Fruit fly (Drosophila melanogaster) S2 (cell line): ENCODE measurements around the gene CG14062.

ENCODE experiments used
- CG8478 ChIP-seq: fragments of >200 bp; optimal IDR thresholded peaks from 2 replicates; lab custom pipeline; 2018
- CTCF ChIP-seq, 2 experiments: fragments of >200 bp; optimal IDR thresholded peaks; 2 replicates each; lab custom pipeline; 2018

The CG14062 gene

dm6 chr3R:28642791-28643190 is at the start of gene CG14062:
TSS of gene CG14062 (minus strand) at chr3R:28642891.
- TF ChIP-seq CG8478 (no peak), CTCF (optimal IDR thresholded peaks at IDR 0.05; lab: Kevin White, UChicago) (no peak)

DNA sequence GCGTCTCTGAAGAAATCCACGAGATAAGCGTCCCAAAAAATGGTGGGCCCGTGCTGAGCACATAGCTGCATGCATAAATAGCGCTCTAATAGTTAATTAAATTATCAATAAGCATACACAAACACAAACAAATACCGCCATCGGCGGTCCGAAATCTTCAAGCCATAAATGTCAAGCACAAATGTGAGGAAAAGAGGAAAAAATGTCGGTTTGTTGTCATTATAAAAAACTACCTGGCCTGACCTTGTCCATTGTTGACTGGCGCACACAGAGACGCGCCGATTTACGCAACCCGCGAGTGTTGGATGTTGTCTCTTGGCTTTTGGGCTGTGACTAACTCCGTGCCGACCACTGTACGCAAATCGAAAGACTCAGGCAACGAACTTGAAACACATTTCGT is 45.3 kb upstream of the CG14062 start:
- no peak for TF ChIP-seq CTCF (optimal IDR thresholded peaks at IDR 0.05; lab: Kevin White, UChicago)
- no peak for TF ChIP-seq CG8478

DNA sequence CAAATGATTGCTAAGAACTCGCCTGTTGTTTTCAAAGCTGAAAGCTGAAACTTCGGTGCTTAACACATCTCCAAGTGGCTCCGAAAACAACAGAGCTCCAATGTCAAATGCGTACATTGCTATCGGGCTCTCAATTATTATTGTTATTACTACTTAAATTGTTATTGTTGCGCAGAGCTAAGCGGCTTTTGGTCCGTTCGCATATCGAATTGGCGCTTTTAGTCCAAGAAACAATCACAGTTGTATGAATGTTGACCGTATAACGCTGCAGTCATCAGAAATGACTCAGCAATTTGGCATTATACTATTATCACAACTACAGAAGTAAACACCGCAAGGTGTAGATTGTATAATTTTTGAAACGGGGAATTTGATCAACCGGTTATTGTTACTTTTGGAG is 42.9 kb upstream of the CG14062 start:
- no peak for TF ChIP-seq CTCF (optimal IDR thresholded peaks at IDR 0.05; lab: Kevin White, UChicago)
- no peak for TF ChIP-seq CG8478

- TF ChIP-seq CTCF (optimal IDR thresholded peaks at IDR 0.05; lab: Kevin White, UChicago) (no peak), CG8478 (no peak)
Observed at dm6 chr3R:28681834-28682464, 39.3 kb upstream of the CG14062 start.

DNA sequence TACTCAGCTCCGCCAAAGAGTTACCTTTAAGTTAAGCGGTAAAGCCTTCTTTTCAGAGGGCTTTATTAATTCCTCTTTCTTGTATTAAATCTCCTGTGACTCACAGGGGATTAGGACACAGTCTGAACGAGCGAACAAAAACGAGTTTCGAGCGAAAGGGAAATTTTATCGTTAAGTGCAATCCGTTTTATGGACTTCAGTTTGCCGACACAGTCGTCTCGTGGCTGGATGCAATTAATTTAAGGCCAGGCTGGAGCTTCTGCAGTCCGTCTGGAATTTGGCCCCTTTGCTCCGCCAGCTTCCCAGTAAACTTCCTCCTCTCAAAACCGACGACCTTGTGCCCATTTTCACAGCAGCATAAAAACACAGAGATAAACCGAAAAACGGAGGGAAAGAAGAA is 36.9 kb upstream of the CG14062 start:
- TF ChIP-seq CTCF (optimal IDR thresholded peaks at IDR 0.05; lab: Kevin White, UChicago) (no peak), CG8478 (no peak)

dm6 chr3R:28677527-28678134 is 34.9 kb upstream of the CG14062 start:
- TF ChIP-seq CTCF (optimal IDR thresholded peaks at IDR 0.05; lab: Kevin White, UChicago) = no peak
- no peak for TF ChIP-seq CG8478

DNA sequence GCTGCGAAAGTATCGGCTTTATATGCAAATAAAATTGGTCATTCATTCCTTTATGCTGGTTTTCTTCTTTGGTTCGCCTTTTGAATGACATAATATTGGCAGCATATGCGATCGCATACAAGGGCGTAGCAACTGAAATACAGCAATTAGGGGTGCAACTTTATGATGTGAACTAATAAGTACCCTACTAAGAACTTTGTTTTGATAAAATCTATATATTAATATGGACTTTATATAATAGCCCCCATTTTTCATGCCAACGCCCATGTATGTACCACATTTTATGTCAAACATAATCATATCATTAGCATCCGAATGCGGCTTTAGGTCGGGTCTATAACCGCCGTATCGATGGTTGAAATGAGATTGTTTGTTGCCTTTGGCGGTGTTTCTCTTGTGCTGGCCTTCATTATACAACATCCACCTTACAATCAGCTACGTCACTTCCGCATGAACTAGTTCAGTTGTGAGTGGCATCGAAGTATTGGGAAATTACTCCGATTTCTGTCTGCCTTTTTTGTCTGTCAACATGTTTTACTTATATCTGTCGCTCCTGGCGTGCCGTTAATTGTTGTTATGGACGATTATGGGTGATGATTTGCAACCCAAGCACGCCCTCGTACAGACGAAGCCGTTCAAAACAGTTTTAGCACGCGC is 34.3 kb upstream of the CG14062 start:
- TF ChIP-seq CTCF (optimal IDR thresholded peaks at IDR 0.05; lab: Kevin White, UChicago) = no peak
- TF ChIP-seq CG8478 = no peak

DNA sequence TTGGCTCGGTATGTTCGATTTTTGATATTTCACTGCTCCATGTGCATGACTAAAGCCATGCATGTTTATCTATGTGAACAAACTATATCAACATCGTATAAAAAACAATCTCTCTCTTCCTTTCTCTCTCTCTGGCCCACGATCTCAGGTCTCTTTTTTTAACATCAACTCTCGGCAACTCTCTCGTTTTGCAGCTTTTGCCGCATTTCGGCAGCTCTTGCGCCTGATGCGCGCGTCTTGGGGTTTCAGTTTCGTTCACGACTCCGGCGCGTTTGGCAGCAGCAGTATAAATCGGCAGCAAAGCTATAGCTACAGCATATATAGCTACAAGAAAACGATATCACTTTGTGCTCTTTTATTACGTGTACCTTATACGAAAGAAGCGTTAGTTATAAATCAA is 32.1 kb upstream of the CG14062 start, which contains the start of gene snu:
Gene snu (plus strand): TSS at position 254 of the 400 bp plus-strand sequence.
- TF ChIP-seq CTCF (optimal IDR thresholded peaks at IDR 0.05; lab: Kevin White, UChicago) (no peak), CG8478 (no peak)

DNA sequence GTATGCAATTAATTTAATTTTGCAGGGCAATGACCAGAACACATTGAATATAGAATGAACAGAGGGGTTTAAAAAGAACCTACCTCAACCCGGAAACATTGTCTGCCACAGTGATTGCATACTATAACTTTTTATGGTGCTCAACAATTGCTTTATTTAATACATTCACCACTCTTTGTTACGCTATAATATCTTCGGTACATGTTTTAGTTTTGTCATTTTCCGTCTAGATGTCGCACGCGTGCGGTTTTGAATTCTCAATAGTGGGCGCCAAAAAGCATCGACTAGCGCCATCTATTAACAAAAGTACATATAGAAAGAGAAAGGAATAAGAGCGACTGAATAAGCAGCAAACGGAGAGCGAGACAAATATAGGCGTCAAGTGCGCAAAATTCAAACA is 29.4 kb upstream of the CG14062 start:
- TF ChIP-seq CG8478 (no peak), CTCF (optimal IDR thresholded peaks at IDR 0.05; lab: Kevin White, UChicago) (peak; percentile 96)

DNA sequence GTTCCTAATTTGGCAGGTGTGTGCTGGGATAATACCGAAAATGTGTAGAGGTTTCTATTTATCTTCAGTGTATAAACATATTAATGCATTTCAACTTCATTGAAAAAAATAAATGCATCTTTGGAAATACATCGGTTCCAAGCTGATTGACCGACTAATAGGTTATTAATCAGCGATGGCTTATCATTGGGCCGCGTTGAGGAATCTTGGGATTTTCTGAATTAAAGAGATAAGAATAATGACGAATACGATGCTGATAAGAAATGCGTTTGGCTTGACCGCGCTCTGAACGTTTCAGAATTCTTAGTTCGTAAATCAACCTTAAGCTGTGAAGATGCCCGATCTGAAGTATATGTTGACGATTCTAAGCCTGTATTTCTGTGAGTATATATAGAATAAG is 27.7 kb upstream of the CG14062 start, which contains the start of gene Sid:
Gene Sid (plus strand): TSS at position 301 of the 400 bp plus-strand sequence.
- TF ChIP-seq CG8478 = no peak
- TF ChIP-seq CTCF (optimal IDR thresholded peaks at IDR 0.05; lab: Kevin White, UChicago) = no peak

dm6 chr3R:28668854-28669253 is 26.2 kb upstream of the CG14062 start, which contains the start of gene CG33346:
TSS of gene CG33346 (plus strand) at chr3R:28669233.
- TF ChIP-seq CG8478 = no peak
- no peak for TF ChIP-seq CTCF (optimal IDR thresholded peaks at IDR 0.05; lab: Kevin White, UChicago)

- TF ChIP-seq CG8478 (no peak), CTCF (optimal IDR thresholded peaks at IDR 0.05; lab: Kevin White, UChicago) (no peak)
Observed at dm6 chr3R:28662956-28663355, 20.3 kb upstream of the CG14062 start.

dm6 chr3R:28656127-28656715 is 13.5 kb upstream of the CG14062 start:
- no peak for TF ChIP-seq CG8478
- TF ChIP-seq CTCF (optimal IDR thresholded peaks at IDR 0.05; lab: Kevin White, UChicago) = no peak

DNA sequence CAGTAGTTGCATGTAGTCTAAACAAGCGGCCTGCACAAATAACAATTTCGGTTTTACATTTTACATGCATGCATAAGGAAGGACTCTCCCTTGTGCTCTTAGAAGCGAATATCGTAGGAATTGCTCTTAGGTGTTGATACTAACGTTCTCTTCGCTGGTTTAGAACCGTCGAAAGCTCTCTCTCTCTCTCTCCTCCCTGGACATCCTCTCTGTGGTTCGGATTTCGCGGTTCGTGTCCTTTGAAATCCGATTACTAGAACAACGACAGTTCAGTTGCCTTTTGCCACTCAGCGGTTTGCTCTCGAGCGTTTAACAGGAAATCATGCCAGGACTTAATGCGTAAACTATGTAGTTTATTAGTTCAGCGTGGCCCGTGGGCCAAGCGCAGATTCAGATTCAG is 11.9 kb upstream of the CG14062 start:
- TF ChIP-seq CG8478 (no peak), CTCF (optimal IDR thresholded peaks at IDR 0.05; lab: Kevin White, UChicago) (no peak)

DNA sequence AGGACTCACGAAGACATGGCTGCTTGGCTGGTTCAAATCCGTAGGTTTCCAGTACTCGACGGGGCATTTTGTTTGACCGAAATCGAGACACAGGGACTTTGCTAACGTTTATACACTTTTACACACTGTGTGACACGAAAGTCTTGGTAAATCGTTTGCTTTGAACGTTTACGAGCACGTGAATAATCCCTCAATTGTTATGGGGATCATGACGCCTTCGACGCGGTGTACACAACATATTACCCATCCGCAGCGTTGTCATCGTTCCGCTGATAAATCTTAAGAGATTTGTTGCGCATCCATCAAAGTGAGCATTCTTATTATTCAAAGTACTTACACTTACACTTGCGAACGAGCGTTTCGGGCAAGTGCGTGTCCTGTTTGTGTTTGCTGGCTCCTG is 7.7 kb upstream of the CG14062 start, which contains the start of gene CG31050:
Gene CG31050 (minus strand): TSS at position 101 of the 400 bp plus-strand sequence.
- TF ChIP-seq CTCF (optimal IDR thresholded peaks at IDR 0.05; lab: Kevin White, UChicago) (no peak), CG8478 (no peak)

DNA sequence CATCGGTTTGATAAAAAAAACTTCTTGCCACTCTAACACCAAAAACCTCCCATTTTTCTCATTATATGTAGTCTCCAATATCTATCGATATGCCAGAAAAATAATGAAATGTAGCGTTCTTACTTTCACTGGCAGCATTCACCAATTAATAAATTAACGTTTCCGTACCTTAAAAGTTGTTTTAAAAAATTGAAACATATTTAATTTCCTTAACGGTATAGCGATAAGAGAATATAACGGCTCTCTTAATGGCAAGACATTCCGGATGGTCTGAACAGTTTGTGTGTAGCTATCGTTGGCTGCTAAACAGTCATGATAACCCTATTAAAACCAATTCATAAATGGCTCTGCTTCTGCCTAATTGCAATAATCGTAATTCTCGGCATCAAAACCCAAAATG is 6.6 kb downstream of the CG14062 start, which contains the start of gene CG9988:
Gene CG9988 (plus strand): TSS at position 301 of the 400 bp plus-strand sequence.
- TF ChIP-seq CTCF (optimal IDR thresholded peaks at IDR 0.05; lab: Kevin White, UChicago) = no peak
- no peak for TF ChIP-seq CG8478
